Worm (Caenorhabditis elegans) whole organism, L4 larva: ENCODE measurements around the gene R04F11.5.

Source experiments
- fos-1 ChIP-seq: fragments of 150-350 bp; optimal IDR thresholded peaks from 2 replicates; lab custom pipeline; 2014; ENCODE audit warnings: missing biosample characterization, missing genetic modification characterization
- nhr-25 ChIP-seq: sonication (generic microtip); optimal IDR thresholded peaks from 2 replicates; lab custom pipeline; 2017; ENCODE audit warnings: missing genetic modification characterization, mild to moderate bottlenecking, missing compliant biosample characterization, antibody characterized with exemption, moderate library complexity, borderline replicate concordance; ENCODE audit not compliant: insufficient read depth
- unc-39 ChIP-seq: sonication (generic microtip); optimal IDR thresholded peaks from 2 replicates; lab custom pipeline; 2017; ENCODE audit warnings: missing biosample characterization, missing genetic modification characterization
- zag-1 ChIP-seq: fragments of 150-350 bp; optimal IDR thresholded peaks from 2 replicates; lab custom pipeline; 2014; ENCODE audit warnings: missing biosample characterization, missing genetic modification characterization

ce11 chrV:12334387-12334786 is 16.6 kb upstream of the R04F11.5 start:
- TF ChIP-seq zag-1 (tag; lab: Kevin White, UChicago) = no peak
- TF ChIP-seq unc-39 = no peak
- no peak for TF ChIP-seq fos-1 (tag; lab: Kevin White, UChicago)
- no peak for TF ChIP-seq nhr-25 (tag; lab: Kevin White, UChicago)
